Fruit fly (Drosophila melanogaster) whole organism, prepupa: Measurements from ENCODE around the gene CG13894.

Source experiments
- CG11294 ChIP-seq: fragments of 200-800 bp; sonication (Bioruptor generic); IDR thresholded peaks from 2 replicates; pipeline ENCODE4 v1.3.6; 2022; ENCODE audit warnings: missing biosample characterization, missing genetic modification characterization
- Gug ChIP-seq: fragments of 200-800 bp; sonication (Bioruptor generic); IDR thresholded peaks from 2 replicates; pipeline ENCODE4 v1.3.6; 2022; ENCODE audit warnings: missing biosample characterization, missing genetic modification characterization
- Smox ChIP-seq: fragments of 200-800 bp; sonication (Bioruptor generic); optimal IDR thresholded peaks from 3 replicates; lab custom pipeline; 2016; ENCODE audit warnings: missing biosample characterization, missing genetic modification characterization
- Sox15 ChIP-seq: fragments of 200-800 bp; sonication (Bioruptor generic); optimal IDR thresholded peaks from 3 replicates; lab custom pipeline; 2016; ENCODE audit warnings: missing biosample characterization, missing genetic modification characterization
- salr ChIP-seq, 2 experiments: fragments of 200-800 bp; sonication (Bioruptor generic); optimal IDR thresholded peaks; 3 replicates each; lab custom pipeline; 2016 to 2018; ENCODE audit warnings: missing biosample characterization in 2 of 2, missing genetic modification characterization in 2 of 2, mild to moderate bottlenecking in 1 of 2
- spab ChIP-seq: fragments of 200-800 bp; sonication (Bioruptor generic); optimal IDR thresholded peaks from 2 replicates; lab custom pipeline; 2017; ENCODE audit warnings: missing biosample characterization, mild to moderate bottlenecking, missing genetic modification characterization, missing genetic modification reagents

DNA sequence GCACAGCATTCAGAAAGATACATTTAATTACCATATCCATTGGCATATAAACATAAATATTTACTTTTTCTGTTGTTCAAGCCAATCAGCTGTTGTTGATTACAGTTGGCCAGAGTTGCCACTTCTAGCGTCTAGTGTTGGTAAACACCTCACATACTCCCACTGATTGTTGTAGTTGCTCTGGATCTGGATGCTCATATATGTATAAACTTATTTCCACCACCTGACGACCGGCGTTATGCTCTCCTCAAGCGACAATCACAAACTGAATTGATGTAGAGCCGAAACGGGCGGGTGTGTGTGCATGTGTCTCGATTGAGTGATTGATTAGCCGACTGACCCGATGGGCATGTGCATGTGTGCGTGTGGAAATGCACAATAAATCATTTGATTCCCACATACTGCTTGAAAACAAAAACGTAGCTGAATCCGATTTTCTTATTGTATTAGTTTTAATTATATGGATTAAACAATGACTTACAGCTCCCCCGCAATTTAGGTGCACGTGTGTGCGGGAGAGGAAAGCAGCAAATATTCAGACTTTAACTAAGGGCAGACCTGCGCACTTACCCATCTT is 17.1 kb downstream of the CG13894 start:
- TF ChIP-seq Smox (GFP tag; lab: Kevin White, UChicago) (peak; percentile 34), spab (no peak), Sox15 (no peak), CG11294 (no peak), Gug (GFP tag; lab: Robert Waterston, UW) (no peak), salr (GFP tag; optimal IDR thresholded peaks at IDR 0.05; lab: Kevin White, UChicago) (no peak)
